Fruit fly (Drosophila melanogaster) whole organism, pupa: Measurements from ENCODE around the gene toe.

ENCODE experiments used
- CG32121 ChIP-seq: fragments of 200-800 bp; sonication (Bioruptor generic); IDR thresholded peaks from 2 replicates; pipeline ENCODE4 v1.3.6; 2022; ENCODE audit warnings: missing biosample characterization, missing genetic modification characterization
- CG9948 ChIP-seq: fragments of 200-800 bp; sonication (Bioruptor generic); optimal IDR thresholded peaks from 2 replicates; lab custom pipeline; 2018; ENCODE audit warnings: missing biosample characterization, mild to moderate bottlenecking, missing genetic modification characterization, moderate library complexity
- Pif1B ChIP-seq: fragments of 200-800 bp; sonication (Bioruptor generic); optimal IDR thresholded peaks from 3 replicates; lab custom pipeline; 2016; ENCODE audit warnings: missing biosample characterization, missing genetic modification characterization

- TF ChIP-seq Pif1B (GFP tag; lab: Kevin White, UChicago) (no peak), CG32121 (no peak), CG9948 (tag; lab: Kevin White, UChicago) (no peak)
Observed at dm6 chr3L:12407779-12408178, 24.7 kb downstream of the toe start.
